Worm (Caenorhabditis elegans): Measurements from ENCODE around the gene F45E4.5.

F45E4.5 gene

ce11 chrIV:7578281-7578680, 50.6 kb downstream of the F45E4.5 start, which contains the start of gene F32E10.5:
F32E10.5 (minus strand) TSS chrIV:7578381.
- TF ChIP-seq W03F9.2 (tag; optimal IDR thresholded peaks at IDR 0.05), result no peak
